Fruit fly (Drosophila melanogaster): ENCODE results near the gene VhaPPA1-1.

The VhaPPA1-1 gene

dm6 chr3R:14893791-14894782 is 9.8 kb downstream of the VhaPPA1-1 start, which contains the start of gene Dph2 (continued):
- peak; percentile 25 for TF ChIP-seq Side (GFP tag; optimal IDR thresholded peaks at IDR 0.05)
- peak; percentile 70; the same call in 1 of the 2 replicates for TF ChIP-seq CG11247 (GFP tag; IDR thresholded peaks at IDR 0.05)
- peak; percentile 75 for TF ChIP-seq Ada2b (GFP tag; IDR thresholded peaks at IDR 0.05)
- TF ChIP-seq CG12155 (GFP tag; optimal IDR thresholded peaks at IDR 0.05): peak; percentile 35
- peak; percentile 78 for TF ChIP-seq Abd-B (GFP tag; optimal IDR thresholded peaks at IDR 0.05)
- TF ChIP-seq sens (GFP tag): peak; percentile 89
- no peak for TF ChIP-seq Elba2 (GFP tag; optimal IDR thresholded peaks at IDR 0.05)
- TF ChIP-seq kah (GFP tag; optimal IDR thresholded peaks at IDR 0.05): peak; percentile 50
- TF ChIP-seq Pdp1 (GFP tag; optimal IDR thresholded peaks at IDR 0.05): peak; percentile 26 to 39
- peak; percentile 82 for TF ChIP-seq Dek (tag; optimal IDR thresholded peaks at IDR 0.05)
- TF ChIP-seq CG16779 (GFP tag; IDR thresholded peaks at IDR 0.05): no peak
- TF ChIP-seq CG10654 (GFP tag; optimal IDR thresholded peaks at IDR 0.05): peak; percentile 23
- no peak for TF ChIP-seq CG4707 (GFP tag; optimal IDR thresholded peaks at IDR 0.05)
- peak; percentile 74 for TF ChIP-seq ken (GFP tag; IDR thresholded peaks at IDR 0.05)
- TF ChIP-seq CG18262 (tag; optimal IDR thresholded peaks at IDR 0.05): peak; percentile 91
- peak; percentile 23 for TF ChIP-seq CG4424 (GFP tag; optimal IDR thresholded peaks at IDR 0.05)
- TF ChIP-seq gsb-n (tag; optimal IDR thresholded peaks at IDR 0.05): peak; percentile 74
- no peak for TF ChIP-seq sd (tag; optimal IDR thresholded peaks at IDR 0.05)
- peak; percentile 39 for TF ChIP-seq CG6683 (GFP tag; optimal IDR thresholded peaks at IDR 0.05)
- TF ChIP-seq HmgD (GFP tag; optimal IDR thresholded peaks at IDR 0.05): peak; percentile 12
- TF ChIP-seq dan (GFP tag; IDR thresholded peaks at IDR 0.05): no peak
- TF ChIP-seq CG13287 (GFP tag; IDR thresholded peaks at IDR 0.05; ENCODE audit: partially characterized antibody): peak; percentile 6; the same call in 1 of the 2 replicates
- no peak for TF ChIP-seq sima (GFP tag; optimal IDR thresholded peaks at IDR 0.05)
- no peak for TF ChIP-seq CG3065 (GFP tag; optimal IDR thresholded peaks at IDR 0.05)
- TF ChIP-seq HLH54F (GFP tag; optimal IDR thresholded peaks at IDR 0.05): peak; percentile 22
- peak; percentile 65 for TF ChIP-seq CG17385 (GFP tag; optimal IDR thresholded peaks at IDR 0.05)
- TF ChIP-seq Mes4 (GFP tag; optimal IDR thresholded peaks at IDR 0.05): no peak
- peak; percentile 69 for TF ChIP-seq sim (GFP tag; IDR thresholded peaks at IDR 0.05)
- peak; percentile 75 for TF ChIP-seq sisA (GFP tag; IDR thresholded peaks at IDR 0.05)
- peak; percentile 11 for TF ChIP-seq CG16863 (GFP tag; optimal IDR thresholded peaks at IDR 0.05)
- peak; percentile 63 for TF ChIP-seq CG15601 (tag; optimal IDR thresholded peaks at IDR 0.05)
- peak; percentile 91 for TF ChIP-seq CG7987 (GFP tag; optimal IDR thresholded peaks at IDR 0.05)
- TF ChIP-seq abd-A (tag; optimal IDR thresholded peaks at IDR 0.05): no peak
- no peak for TF ChIP-seq Deaf1 (tag; optimal IDR thresholded peaks at IDR 0.05)
- peak; percentile 83 for TF ChIP-seq ttk (GFP tag; IDR thresholded peaks at IDR 0.05)
- peak; percentile 69 for TF ChIP-seq CG4617 (GFP tag; optimal IDR thresholded peaks at IDR 0.05; ENCODE audit: borderline replicate concordance)
- TF ChIP-seq CG17829 (tag; optimal IDR thresholded peaks at IDR 0.05): peak; percentile 86
- peak; percentile 37 for TF ChIP-seq HHEX (GFP tag; optimal IDR thresholded peaks at IDR 0.05)
- no peak for TF ChIP-seq seq (GFP tag; IDR thresholded peaks at IDR 0.05)
- peak; percentile 89 for TF ChIP-seq CG2678 (tag; optimal IDR thresholded peaks at IDR 0.05)
- TF ChIP-seq lola (GFP tag; optimal IDR thresholded peaks at IDR 0.05): peak in 1 of 3 experiments; percentile 73
- peak; percentile 82 for TF ChIP-seq unpg (GFP tag; optimal IDR thresholded peaks at IDR 0.05)
- TF ChIP-seq CG8388 (GFP tag; optimal IDR thresholded peaks at IDR 0.05): peak; percentile 78
- no peak for TF ChIP-seq CG18011 (GFP tag; optimal IDR thresholded peaks at IDR 0.05)
- TF ChIP-seq emc (GFP tag; optimal IDR thresholded peaks at IDR 0.05): no peak
- no peak for TF ChIP-seq Vsx1 (GFP tag; optimal IDR thresholded peaks at IDR 0.05)
- peak; percentile 57 for TF ChIP-seq CG4328 (GFP tag; optimal IDR thresholded peaks at IDR 0.05)

Measured in whole organism, embryonic.